Worm (Caenorhabditis elegans): Measurements from ENCODE around the gene D1046.2.
A peak's percentile ranks its signal among the peaks of the same experiment; 100 is the strongest.

The D1046.2 gene

ce11 chrIV:8893746-8894145 is 32.1 kb downstream of the D1046.2 start, which contains the start of gene rad-54.L2 (continued):
- TF ChIP-seq rec-8 (tag; optimal IDR thresholded peaks at IDR 0.05) (no peak), hmg-1.2 (GFP tag; IDR thresholded peaks at IDR 0.05) (peak; percentile 69; the same call in 1 of the 2 replicates), let-526 (GFP tag; IDR thresholded peaks at IDR 0.05) (no peak), ztf-6 (GFP tag; IDR thresholded peaks at IDR 0.05) (no peak), ama-1 (optimal IDR thresholded peaks at IDR 0.05) (no peak), ama-1 (GFP tag; optimal IDR thresholded peaks at IDR 0.05) (no peak), Y95B8A.8 (GFP tag; IDR thresholded peaks at IDR 0.05) (no peak), ZK185.1 (tag; optimal IDR thresholded peaks at IDR 0.05; ENCODE audit: poor library complexity, severe bottlenecking) (no peak), tbx-9 (tag; optimal IDR thresholded peaks at IDR 0.05; ENCODE audit: borderline replicate concordance) (no peak), ccch-3 (GFP tag; optimal IDR thresholded peaks at IDR 0.05) (no peak), Y53G8AR.9 (GFP tag; conservative IDR thresholded peaks at IDR 0.05) (0 out of 2 replicates have a peak, but pooled peaks have one; percentile 15), akir-1 (GFP tag; optimal IDR thresholded peaks at IDR 0.05) (no peak), lsl-1 (GFP tag; optimal IDR thresholded peaks at IDR 0.05) (peak; percentile 33), nhr-27 (tag; optimal IDR thresholded peaks at IDR 0.05) (no peak), F57A8.1 (GFP tag; optimal IDR thresholded peaks at IDR 0.05) (no peak), T26A5.8 (tag; optimal IDR thresholded peaks at IDR 0.05) (no peak), ceh-91 (GFP tag; IDR thresholded peaks at IDR 0.05) (no peak), nfya-2 (GFP tag; IDR thresholded peaks at IDR 0.05) (no peak), ceh-27 (GFP tag; optimal IDR thresholded peaks at IDR 0.05) (no peak), snpc-4 (GFP tag; optimal IDR thresholded peaks at IDR 0.05) (no peak), snpc-4 (tag; optimal IDR thresholded peaks at IDR 0.05) (peak in 2 of 4 experiments; percentile 14 to 35), dpff-1 (tag; optimal IDR thresholded peaks at IDR 0.05) (no peak), bed-1 (GFP tag; IDR thresholded peaks at IDR 0.05) (no peak), attf-3 (GFP tag; conservative IDR thresholded peaks at IDR 0.05) (no peak), dpl-1 (GFP tag; optimal IDR thresholded peaks at IDR 0.05) (no peak), nfyb-1 (GFP tag; IDR thresholded peaks at IDR 0.05) (peak; percentile 59; the same call in 1 of the 2 replicates), lag-1 (GFP tag; IDR thresholded peaks at IDR 0.05) (no peak), athp-1 (tag; optimal IDR thresholded peaks at IDR 0.05) (peak; percentile 12), pbrm-1 (GFP tag; IDR thresholded peaks at IDR 0.05) (peak; percentile 42; the same call in 1 of the 2 replicates), hlh-26 (GFP tag; conservative IDR thresholded peaks at IDR 0.05) (no peak)

ce11 chrIV:8892558-8892957 is 33.3 kb downstream of the D1046.2 start, which contains the start of gene C27B7.2:
Gene C27B7.2, plus strand, starts transcription at chrIV:8892858.
- no peak for TF ChIP-seq let-607 (tag; optimal IDR thresholded peaks at IDR 0.05)
- peak; percentile 29; the same call in 1 of the 2 replicates for TF ChIP-seq madf-6 (GFP tag; IDR thresholded peaks at IDR 0.05)
- no peak for TF ChIP-seq attf-3 (GFP tag; conservative IDR thresholded peaks at IDR 0.05)
- 0 out of 2 replicates have a peak, but pooled peaks have one; percentile 9 for TF ChIP-seq lin-26 (GFP tag; IDR thresholded peaks at IDR 0.05)
- TF ChIP-seq ZK185.1 (tag; optimal IDR thresholded peaks at IDR 0.05; ENCODE audit: poor library complexity, severe bottlenecking) = no peak
- 0 out of 2 replicates have a peak, but pooled peaks have one; percentile 21 for TF ChIP-seq Y95B8A.8 (GFP tag; IDR thresholded peaks at IDR 0.05)
- no peak for TF ChIP-seq F52B5.7 (tag; optimal IDR thresholded peaks at IDR 0.05)

ce11 chrIV:8891131-8891530 is 34.7 kb downstream of the D1046.2 start, which contains the start of gene spr-2:
Gene spr-2, plus strand, starts transcription at chrIV:8891462.
- TF ChIP-seq unc-130 (GFP tag; optimal IDR thresholded peaks at IDR 0.05) (no peak), madf-8 (GFP tag; conservative IDR thresholded peaks at IDR 0.05) (no peak), F37B4.10 (GFP tag; IDR thresholded peaks at IDR 0.05) (no peak), F52B5.7 (tag; optimal IDR thresholded peaks at IDR 0.05) (no peak), lir-1 (GFP tag; conservative IDR thresholded peaks at IDR 0.05) (no peak), Y79H2A.3 (GFP tag; conservative IDR thresholded peaks at IDR 0.05) (no peak), akir-1 (GFP tag; optimal IDR thresholded peaks at IDR 0.05) (no peak), ztf-6 (GFP tag; IDR thresholded peaks at IDR 0.05) (no peak), F23B12.7 (tag; optimal IDR thresholded peaks at IDR 0.05; ENCODE audit: insufficient read depth) (no peak), ceh-40 (GFP tag; IDR thresholded peaks at IDR 0.05) (no peak), ztf-25 (GFP tag; IDR thresholded peaks at IDR 0.05) (no peak), hrde-1 (tag; optimal IDR thresholded peaks at IDR 0.05; ENCODE audit: borderline replicate concordance) (peak; percentile 56), lin-54 (GFP tag; optimal IDR thresholded peaks at IDR 0.05) (peak; percentile 85), him-1 (tag; optimal IDR thresholded peaks at IDR 0.05) (no peak), B0019.2 (GFP tag; conservative IDR thresholded peaks at IDR 0.05) (no peak), C06A6.2 (GFP tag; conservative IDR thresholded peaks at IDR 0.05) (no peak)
